Worm (Caenorhabditis elegans): ENCODE results near the gene F35D11.3.

DNA sequence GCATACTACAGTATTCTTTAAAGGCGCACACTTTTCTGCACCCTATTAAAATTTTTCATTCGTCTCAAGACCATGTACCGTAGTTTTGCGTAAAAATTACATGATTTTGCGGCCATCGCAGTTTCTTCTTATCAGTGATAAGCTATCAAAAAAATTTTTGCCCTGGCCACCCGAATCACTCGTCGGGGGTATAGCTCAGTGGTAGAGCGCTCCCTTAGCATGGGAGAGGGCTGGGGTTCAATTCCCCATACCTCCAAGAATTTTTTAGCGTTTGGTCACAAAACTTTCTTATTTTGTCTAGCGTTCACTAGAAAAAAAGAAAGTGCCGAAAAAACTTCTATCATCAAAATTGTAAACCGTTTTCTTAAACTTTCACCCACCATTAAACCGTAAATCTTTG is 43.0 kb upstream of the F35D11.3 start:
- TF ChIP-seq pha-4 (tag; optimal IDR thresholded peaks at IDR 0.05) = no peak
- no peak for TF ChIP-seq sox-4 (tag; optimal IDR thresholded peaks at IDR 0.05)
- no peak for TF ChIP-seq fkh-10 (GFP tag; optimal IDR thresholded peaks at IDR 0.05)
- no peak for TF ChIP-seq elt-4 (tag; optimal IDR thresholded peaks at IDR 0.05)

Measured in whole organism, late embryonic.